Fruit fly (Drosophila melanogaster) whole organism, prepupa: Measurements from ENCODE around the gene CG45603.

Experiments used
- CG6792 ChIP-seq: fragments of 200-800 bp; sonication (Bioruptor generic); optimal IDR thresholded peaks from 3 replicates; lab custom pipeline; 2016; ENCODE audit warnings: missing biosample characterization, missing genetic modification characterization
- Hr38 ChIP-seq: sonication (Bioruptor generic); optimal IDR thresholded peaks from 2 replicates; lab custom pipeline; 2016; ENCODE audit warnings: missing biosample characterization, missing genetic modification characterization

- TF ChIP-seq Hr38 (GFP tag; lab: Kevin White, UChicago) (no peak), CG6792 (GFP tag; lab: Kevin White, UChicago) (no peak)
Measured at dm6 chrX:12242375-12242774, 32.1 kb upstream of the CG45603 start.
